Worm (Caenorhabditis elegans): ENCODE results near the gene F08G2.4.

ce11 chrII:13839454-13839853 is 9.1 kb downstream of the F08G2.4 start:
- no peak for TF ChIP-seq tra-4 (tag; optimal IDR thresholded peaks at IDR 0.05)
- no peak for TF ChIP-seq pes-1 (GFP tag; IDR thresholded peaks at IDR 0.05)
- no peak for TF ChIP-seq ama-1 (optimal IDR thresholded peaks at IDR 0.05)
- TF ChIP-seq aly-1 (tag; optimal IDR thresholded peaks at IDR 0.05), result no peak
- no peak for TF ChIP-seq flt-1 (GFP tag; IDR thresholded peaks at IDR 0.05)
- TF ChIP-seq tbx-11 (GFP tag; IDR thresholded peaks at IDR 0.05), result no peak
- TF ChIP-seq ceh-36 (tag; optimal IDR thresholded peaks at IDR 0.05), result no peak
- no peak for TF ChIP-seq scrt-1 (GFP tag; IDR thresholded peaks at IDR 0.05)

All from whole organism, early embryonic.